Fruit fly (Drosophila melanogaster): ENCODE data around the gene Osi3.

dm6 chr3R:6231391-6231790 lies 15.8 kb downstream of the Osi3 start:
- TF ChIP-seq CTCF (optimal IDR thresholded peaks at IDR 0.05) (no peak), CG8478 (optimal IDR thresholded peaks at IDR 0.05) (no peak)
